Worm (Caenorhabditis elegans) whole organism, midembryonic: ENCODE data around the gene D1022.2.
"Not testable (repeated sequence)": the region's sequence is repeated elsewhere in the genome, so short reads cannot be mapped to it uniquely, and the experiment has no call there.

Experiments
- T22C8.4 ChIP-seq: fragments of 200-800 bp; sonication (Bioruptor generic); IDR thresholded peaks from 2 replicates; pipeline ENCODE4 v1.3.6; 2022; ENCODE audit warnings: missing genetic modification characterization, missing compliant biosample characterization
- cog-1 ChIP-seq: sonication (generic microtip); optimal IDR thresholded peaks from 2 replicates; lab custom pipeline; 2016; ENCODE audit warnings: missing genetic modification characterization, missing compliant biosample characterization
- flt-1 ChIP-seq: fragments of 200-800 bp; sonication (Bioruptor generic); IDR thresholded peaks from 2 replicates; pipeline ENCODE4 v1.3.6; 2022; ENCODE audit warnings: missing genetic modification characterization, missing compliant biosample characterization
- klf-2 ChIP-seq: fragments of 200-800 bp; sonication (Bioruptor generic); conservative IDR thresholded peaks from 2 replicates; pipeline ENCODE4 v1.3.6; 2022; ENCODE audit warnings: missing genetic modification reagents, missing genetic modification characterization, missing compliant biosample characterization
- med-1 ChIP-seq: sonication (generic microtip); optimal IDR thresholded peaks from 2 replicates; lab custom pipeline; 2017; ENCODE audit warnings: missing genetic modification characterization, mild to moderate bottlenecking, missing compliant biosample characterization, antibody characterized with exemption, missing genetic modification reagents; ENCODE audit not compliant: insufficient read depth
- ref-1 ChIP-seq: fragments of 200-800 bp; sonication (Bioruptor generic); conservative IDR thresholded peaks from 2 replicates; pipeline ENCODE4 v1.3.6; 2022; ENCODE audit warnings: missing genetic modification reagents, missing genetic modification characterization, missing compliant biosample characterization
- tab-1 ChIP-seq: fragments of 200-800 bp; sonication (Bioruptor generic); IDR thresholded peaks from 2 replicates; pipeline ENCODE4 v1.3.6; 2022; ENCODE audit warnings: missing genetic modification characterization, missing compliant biosample characterization
- ztf-23 ChIP-seq: fragments of 200-800 bp; sonication (Bioruptor generic); IDR thresholded peaks from 2 replicates; pipeline ENCODE4 v1.3.6; 2022; ENCODE audit warnings: missing genetic modification reagents, missing genetic modification characterization, missing compliant biosample characterization
- ztf-29 ChIP-seq: fragments of 200-800 bp; sonication (Bioruptor generic); IDR thresholded peaks from 2 replicates; pipeline ENCODE4 v1.3.6; 2022; ENCODE audit warnings: missing genetic modification reagents, missing genetic modification characterization, missing compliant biosample characterization

The D1022.2 gene

ce11 chrII:7459205-7459604 is at the start of gene D1022.2:
Gene D1022.2 (plus strand): TSS chrII:7459505.
- TF ChIP-seq klf-2 (GFP tag; lab: Robert Waterston, UW): no peak

DNA sequence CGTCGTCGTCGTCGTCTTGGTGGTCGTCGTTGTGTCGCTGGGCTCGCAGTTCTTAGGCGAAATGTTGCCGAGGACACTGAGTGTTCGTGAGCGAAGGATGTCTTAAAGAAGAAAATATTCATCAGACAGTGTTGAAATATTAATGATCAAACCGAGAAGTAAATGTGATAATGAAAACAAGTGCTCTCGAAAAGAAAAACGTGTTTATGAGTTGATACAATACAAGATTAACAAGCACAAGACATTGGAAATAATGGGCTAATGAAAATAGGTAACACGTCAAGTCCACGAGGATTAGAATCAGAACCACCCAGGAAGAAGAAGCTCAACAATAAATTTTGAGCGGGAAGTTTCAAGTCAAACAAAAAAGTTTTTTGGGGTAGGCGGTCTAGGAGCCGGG is 47.4 kb upstream of the D1022.2 start, which contains the start of gene K02A2.5:
TSS of gene K02A2.5 (minus strand) at position 101 of the 400 bp plus-strand sequence.
- TF ChIP-seq ztf-23 (GFP tag; lab: Robert Waterston, UW) (no peak), klf-2 (GFP tag; lab: Robert Waterston, UW) (no peak), tab-1 (GFP tag; lab: Robert Waterston, UW) (no peak), ref-1 (GFP tag; lab: Robert Waterston, UW) (no peak), flt-1 (GFP tag; lab: Robert Waterston, UW) (no peak), T22C8.4 (no peak), med-1 (no peak), cog-1 (tag; lab: Kevin White, UChicago) (no peak), ztf-29 (GFP tag; lab: Robert Waterston, UW) (no peak)

- TF ChIP-seq klf-2 (GFP tag; lab: Robert Waterston, UW) (no peak), tab-1 (GFP tag; lab: Robert Waterston, UW) (no peak), ref-1 (GFP tag; lab: Robert Waterston, UW) (no peak), cog-1 (tag; lab: Kevin White, UChicago) (no peak), flt-1 (GFP tag; lab: Robert Waterston, UW) (no peak), ztf-29 (GFP tag; lab: Robert Waterston, UW) (no peak), T22C8.4 (no peak), ztf-23 (GFP tag; lab: Robert Waterston, UW) (no peak), med-1 (no peak)
Observed at ce11 chrII:7413275-7413674, 46.0 kb upstream of the D1022.2 start.

- TF ChIP-seq klf-2 (GFP tag; lab: Robert Waterston, UW): no peak
- TF ChIP-seq ztf-29 (GFP tag; lab: Robert Waterston, UW): no peak
- no peak for TF ChIP-seq cog-1 (tag; lab: Kevin White, UChicago)
- TF ChIP-seq ztf-23 (GFP tag; lab: Robert Waterston, UW): no peak
- no peak for TF ChIP-seq med-1
- TF ChIP-seq flt-1 (GFP tag; lab: Robert Waterston, UW): no peak
- TF ChIP-seq T22C8.4: no peak
- TF ChIP-seq tab-1 (GFP tag; lab: Robert Waterston, UW): no peak
Observed at ce11 chrII:7413764-7414163, 45.5 kb upstream of the D1022.2 start.

ce11 chrII:7419563-7419962 is 39.7 kb upstream of the D1022.2 start:
- no peak for TF ChIP-seq ztf-23 (GFP tag; lab: Robert Waterston, UW)
- no peak for TF ChIP-seq klf-2 (GFP tag; lab: Robert Waterston, UW)
- TF ChIP-seq flt-1 (GFP tag; lab: Robert Waterston, UW): no peak
- no peak for TF ChIP-seq tab-1 (GFP tag; lab: Robert Waterston, UW)

- TF ChIP-seq T22C8.4: no peak
- no peak for TF ChIP-seq med-1
- no peak for TF ChIP-seq ref-1 (GFP tag; lab: Robert Waterston, UW)
- no peak for TF ChIP-seq ztf-23 (GFP tag; lab: Robert Waterston, UW)
- no peak for TF ChIP-seq ztf-29 (GFP tag; lab: Robert Waterston, UW)
- TF ChIP-seq tab-1 (GFP tag; lab: Robert Waterston, UW): no peak
- no peak for TF ChIP-seq klf-2 (GFP tag; lab: Robert Waterston, UW)
- TF ChIP-seq cog-1 (tag; lab: Kevin White, UChicago): no peak
- TF ChIP-seq flt-1 (GFP tag; lab: Robert Waterston, UW): no peak
Observed at ce11 chrII:7420157-7420556, 39.1 kb upstream of the D1022.2 start.

DNA sequence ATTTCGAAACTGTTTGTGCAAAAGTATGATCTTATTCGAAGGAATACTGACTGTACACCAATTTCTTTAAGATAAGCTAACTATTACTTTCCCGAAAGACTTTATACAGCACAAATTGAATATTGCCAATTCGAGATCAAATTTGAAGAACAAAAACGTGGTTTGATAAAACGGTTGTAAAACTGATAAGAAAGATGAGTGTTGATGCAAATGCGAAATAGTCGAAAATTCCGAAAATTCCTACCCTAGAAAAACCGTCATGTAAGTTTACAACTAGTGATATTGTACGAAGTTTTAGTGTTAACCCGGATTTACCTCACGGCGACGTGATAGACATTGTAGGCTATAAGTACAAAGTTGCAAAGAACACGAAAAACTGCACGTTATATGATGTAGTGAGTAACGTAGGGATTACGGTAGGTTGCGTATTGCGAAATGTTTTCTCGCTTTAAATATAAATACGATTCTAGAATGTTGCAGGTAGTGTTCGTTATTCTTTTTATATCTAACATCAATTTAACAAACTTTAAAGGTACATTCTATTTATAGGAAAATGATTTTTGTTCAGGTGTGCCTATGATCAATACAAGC is 38.4 kb upstream of the D1022.2 start:
- TF ChIP-seq ztf-29 (GFP tag; lab: Robert Waterston, UW) (no peak), T22C8.4 (no peak), med-1 (no peak), flt-1 (GFP tag; lab: Robert Waterston, UW) (no peak), ref-1 (GFP tag; lab: Robert Waterston, UW) (no peak), ztf-23 (GFP tag; lab: Robert Waterston, UW) (no peak), cog-1 (tag; lab: Kevin White, UChicago) (no peak), klf-2 (GFP tag; lab: Robert Waterston, UW) (no peak), tab-1 (GFP tag; lab: Robert Waterston, UW) (no peak)

DNA sequence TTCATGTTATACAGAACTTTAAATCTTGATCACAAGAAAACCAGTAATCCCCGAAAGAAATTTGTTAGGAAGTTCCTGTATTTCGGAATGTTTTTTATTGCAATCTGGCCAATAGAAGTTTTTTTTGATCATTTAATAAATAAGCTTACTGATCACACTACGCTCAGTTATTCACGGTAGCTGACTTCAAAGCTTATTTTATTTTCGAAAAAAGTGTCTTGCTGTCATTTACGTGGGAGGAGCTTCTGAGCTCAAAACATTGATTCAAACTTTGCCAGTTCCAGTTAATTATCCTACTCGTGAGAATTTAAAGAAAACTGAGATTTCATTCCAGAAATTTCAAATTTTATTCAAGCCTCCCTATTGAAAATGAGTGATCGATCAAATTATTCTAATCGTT is 27.0 kb upstream of the D1022.2 start, which contains the start of gene srd-54:
TSS of gene srd-54 (plus strand) at position 301 of the 400 bp plus-strand sequence.
- no peak for TF ChIP-seq tab-1 (GFP tag; lab: Robert Waterston, UW)
- no peak for TF ChIP-seq med-1
- TF ChIP-seq T22C8.4: no peak
- TF ChIP-seq ztf-23 (GFP tag; lab: Robert Waterston, UW): no peak
- no peak for TF ChIP-seq flt-1 (GFP tag; lab: Robert Waterston, UW)
- no peak for TF ChIP-seq klf-2 (GFP tag; lab: Robert Waterston, UW)
- TF ChIP-seq cog-1 (tag; lab: Kevin White, UChicago): no peak
- TF ChIP-seq ref-1 (GFP tag; lab: Robert Waterston, UW): no peak
- TF ChIP-seq ztf-29 (GFP tag; lab: Robert Waterston, UW): no peak

ce11 chrII:7434182-7434581 is 25.1 kb upstream of the D1022.2 start, which contains the start of gene kcc-3:
Gene kcc-3 (minus strand): TSS chrII:7434282.
- TF ChIP-seq ztf-23 (GFP tag; lab: Robert Waterston, UW) (no peak), ztf-29 (GFP tag; lab: Robert Waterston, UW) (no peak), cog-1 (tag; lab: Kevin White, UChicago) (no peak), flt-1 (GFP tag; lab: Robert Waterston, UW) (no peak), klf-2 (GFP tag; lab: Robert Waterston, UW) (no peak), med-1 (no peak)

ce11 chrII:7434958-7435357 is 24.3 kb upstream of the D1022.2 start, which contains the start of gene K02A2.1:
Gene K02A2.1 (plus strand): TSS chrII:7435258.
- TF ChIP-seq flt-1, klf-2, ztf-29 (GFP tag; lab: Robert Waterston, UW): not testable (repeated sequence)
